Worm (Caenorhabditis elegans) whole organism, young adult: ENCODE data around the gene pkhm-2.

Experiments
- F39B2.1 ChIP-seq: fragments of 200-800 bp; sonication (Bioruptor generic); IDR thresholded peaks from 2 replicates; pipeline ENCODE4 v1.3.6; 2022; ENCODE audit warnings: missing genetic modification reagents, missing genetic modification characterization, missing compliant biosample characterization
- K11D2.4 ChIP-seq: fragments of 200-800 bp; sonication (Bioruptor generic); IDR thresholded peaks from 2 replicates; pipeline ENCODE4 v1.3.6; 2022; ENCODE audit warnings: missing genetic modification reagents, missing genetic modification characterization, missing compliant biosample characterization
- K12H6.12 ChIP-seq: fragments of 200-800 bp; sonication (Bioruptor generic); optimal IDR thresholded peaks from 2 replicates; lab custom pipeline; 2018; ENCODE audit warnings: mild to moderate bottlenecking, missing genetic modification characterization, missing compliant biosample characterization
- T07F8.4 ChIP-seq: sonication (generic microtip); optimal IDR thresholded peaks from 2 replicates; lab custom pipeline; 2016; ENCODE audit warnings: mild to moderate bottlenecking, missing genetic modification characterization, moderate library complexity, missing compliant biosample characterization
- ZK185.1 ChIP-seq: sonication (generic microtip); optimal IDR thresholded peaks from 2 replicates; lab custom pipeline; 2016; ENCODE audit warnings: mild to moderate bottlenecking, missing genetic modification characterization, missing compliant biosample characterization; ENCODE audit not compliant: poor library complexity, severe bottlenecking
- atf-7 ChIP-seq: sonication (generic microtip); optimal IDR thresholded peaks from 2 replicates; lab custom pipeline; 2017; ENCODE audit warnings: mild to moderate bottlenecking, missing genetic modification characterization, missing compliant biosample characterization
- cebp-2 ChIP-seq: fragments of 200-800 bp; sonication (Bioruptor generic); IDR thresholded peaks from 2 replicates; pipeline ENCODE4 v1.3.6; 2022; ENCODE audit warnings: missing genetic modification characterization, missing compliant biosample characterization
- ceh-100 ChIP-seq: fragments of 200-800 bp; sonication (Bioruptor generic); IDR thresholded peaks from 2 replicates; pipeline ENCODE4 v1.3.6; 2022; ENCODE audit warnings: missing genetic modification reagents, missing genetic modification characterization, missing compliant biosample characterization
- chd-7 ChIP-seq: sonication (generic microtip); optimal IDR thresholded peaks from 2 replicates; lab custom pipeline; 2016; ENCODE audit warnings: mild to moderate bottlenecking, missing genetic modification characterization, moderate library complexity, missing compliant biosample characterization
- die-1 ChIP-seq: sonication (generic microtip); optimal IDR thresholded peaks from 2 replicates; lab custom pipeline; 2016; ENCODE audit warnings: missing genotype, mild to moderate bottlenecking, missing genetic modification characterization, missing compliant biosample characterization
- dox-1 ChIP-seq: fragments of 200-800 bp; sonication (Bioruptor generic); IDR thresholded peaks from 2 replicates; pipeline ENCODE4 v1.3.6; 2022; ENCODE audit warnings: missing genetic modification reagents, missing genetic modification characterization, missing compliant biosample characterization
- dpl-1 ChIP-seq: fragments of 150-350 bp; optimal IDR thresholded peaks from 2 replicates; lab custom pipeline; 2014; ENCODE audit warnings: missing biosample characterization, missing genetic modification reagents, missing genetic modification characterization
- egl-18 ChIP-seq: fragments of 200-800 bp; sonication (Bioruptor generic); IDR thresholded peaks from 2 replicates; pipeline ENCODE4 v1.3.6; 2022; ENCODE audit warnings: missing genetic modification reagents, missing genetic modification characterization, missing compliant biosample characterization
- egrh-3 ChIP-seq: fragments of 200-800 bp; sonication (Bioruptor generic); IDR thresholded peaks from 2 replicates; pipeline ENCODE4 v1.3.6; 2022; ENCODE audit warnings: missing genetic modification reagents, missing genetic modification characterization, missing compliant biosample characterization
- hmg-1.2 ChIP-seq: fragments of 200-800 bp; sonication (Bioruptor generic); IDR thresholded peaks from 2 replicates; pipeline ENCODE4 v1.3.6; 2022; ENCODE audit warnings: missing genetic modification reagents, missing genetic modification characterization, missing compliant biosample characterization
- hmg-20 ChIP-seq: fragments of 200-800 bp; sonication (Bioruptor generic); IDR thresholded peaks from 2 replicates; pipeline ENCODE4 v1.3.6; 2022; ENCODE audit warnings: missing genetic modification reagents, missing genetic modification characterization, missing compliant biosample characterization
- lin-35 ChIP-seq, 3 experiments: fragments of 150-350 bp in 2 of 3; sonication (generic microtip) in 1 of 3; optimal IDR thresholded peaks; 2 replicates each; lab custom pipeline; 2014 to 2018; ENCODE audit warnings: missing biosample characterization in 3 of 3, missing genetic modification characterization in 3 of 3, missing genetic modification reagents in 3 of 3
- lin-40 ChIP-seq: sonication (generic microtip); optimal IDR thresholded peaks from 2 replicates; lab custom pipeline; 2016; ENCODE audit warnings: missing genetic modification characterization, mild to moderate bottlenecking, missing compliant biosample characterization, missing genotype, missing genetic modification reagents
- lin-54 ChIP-seq: fragments of 200-800 bp; sonication (Bioruptor generic); optimal IDR thresholded peaks from 2 replicates; lab custom pipeline; 2018; ENCODE audit warnings: mild to moderate bottlenecking, missing genetic modification characterization, missing compliant biosample characterization
- lir-1 ChIP-seq: fragments of 200-800 bp; sonication (Bioruptor generic); conservative IDR thresholded peaks from 2 replicates; pipeline ENCODE4 v1.3.6; 2022; ENCODE audit warnings: missing genetic modification reagents, missing genetic modification characterization, missing compliant biosample characterization
- lsl-1 ChIP-seq: fragments of 200-800 bp; sonication (Bioruptor generic); optimal IDR thresholded peaks from 2 replicates; lab custom pipeline; 2018; ENCODE audit warnings: mild to moderate bottlenecking, missing genetic modification characterization, moderate library complexity, missing compliant biosample characterization
- mcd-1 ChIP-seq: fragments of 200-800 bp; sonication (Bioruptor generic); IDR thresholded peaks from 2 replicates; pipeline ENCODE4 v1.3.6; 2022; ENCODE audit warnings: missing genetic modification reagents, missing genetic modification characterization, missing compliant biosample characterization
- mes-4 ChIP-seq: sonication (generic microtip); optimal IDR thresholded peaks from 2 replicates; lab custom pipeline; 2016; ENCODE audit warnings: missing genotype, missing genetic modification characterization, missing compliant biosample characterization
- nfya-1 ChIP-seq: sonication (generic microtip); optimal IDR thresholded peaks from 2 replicates; lab custom pipeline; 2017; ENCODE audit warnings: antibody characterized with exemption, missing compliant biosample characterization, missing genetic modification characterization, borderline replicate concordance; ENCODE audit not compliant: insufficient read depth
- nfya-2 ChIP-seq: fragments of 200-800 bp; sonication (Bioruptor generic); IDR thresholded peaks from 2 replicates; pipeline ENCODE4 v1.3.6; 2022; ENCODE audit warnings: missing genetic modification reagents, missing genetic modification characterization, missing compliant biosample characterization
- nfyb-1 ChIP-seq: fragments of 200-800 bp; sonication (Bioruptor generic); IDR thresholded peaks from 2 replicates; pipeline ENCODE4 v1.3.6; 2022; ENCODE audit warnings: missing genetic modification reagents, missing genetic modification characterization, missing compliant biosample characterization
- nhr-80 ChIP-seq: sonication (generic microtip); optimal IDR thresholded peaks from 2 replicates; lab custom pipeline; 2016; ENCODE audit warnings: missing genetic modification characterization, missing compliant biosample characterization
- pbrm-1 ChIP-seq: fragments of 200-800 bp; sonication (Bioruptor generic); IDR thresholded peaks from 2 replicates; pipeline ENCODE4 v1.3.6; 2022; ENCODE audit warnings: missing genetic modification reagents, missing genetic modification characterization, missing compliant biosample characterization
- rec-8 ChIP-seq, 2 experiments: sonication (generic microtip); optimal IDR thresholded peaks; 2 replicates each; lab custom pipeline; 2016; ENCODE audit warnings: mild to moderate bottlenecking in 2 of 2, missing genetic modification characterization in 2 of 2, missing genetic modification reagents in 2 of 2, missing genotype in 2 of 2, missing biosample characterization in 1 of 2, missing compliant biosample characterization in 1 of 2, moderate library complexity in 1 of 2
- snpc-1.3 ChIP-seq: sonication (generic microtip); optimal IDR thresholded peaks from 2 replicates; lab custom pipeline; 2017; ENCODE audit warnings: missing genetic modification characterization, mild to moderate bottlenecking, missing compliant biosample characterization, antibody characterized with exemption, moderate library complexity, missing genotype, missing genetic modification reagents; ENCODE audit not compliant: insufficient read depth
- snpc-3.4 ChIP-seq: sonication (generic microtip); optimal IDR thresholded peaks from 2 replicates; lab custom pipeline; 2017; ENCODE audit warnings: missing genetic modification characterization, mild to moderate bottlenecking, missing compliant biosample characterization, antibody characterized with exemption, moderate library complexity, missing genotype, missing genetic modification reagents
- snpc-4 ChIP-seq, 5 experiments: fragments of 150-350 bp in 1 of 5; sonication (generic microtip) in 4 of 5; optimal IDR thresholded peaks; 2 replicates each; lab custom pipeline; 2014 to 2018; ENCODE audit warnings: missing genetic modification characterization in 5 of 5, missing biosample characterization in 3 of 5, antibody characterized with exemption in 2 of 5, mild to moderate bottlenecking in 2 of 5, missing compliant biosample characterization in 2 of 5, missing genotype in 2 of 5, moderate library complexity in 2 of 5, missing genetic modification reagents in 1 of 5
- sptf-2 ChIP-seq: fragments of 200-800 bp; sonication (Bioruptor generic); optimal IDR thresholded peaks from 2 replicates; lab custom pipeline; 2018; ENCODE audit warnings: mild to moderate bottlenecking, missing genetic modification characterization, missing compliant biosample characterization
- tbp1 ChIP-seq: fragments of 200-800 bp; sonication (Bioruptor generic); optimal IDR thresholded peaks from 2 replicates; lab custom pipeline; 2018; ENCODE audit warnings: mild to moderate bottlenecking, missing genetic modification characterization, missing compliant biosample characterization
- tlf-1 ChIP-seq: fragments of 200-800 bp; sonication (Bioruptor generic); optimal IDR thresholded peaks from 2 replicates; lab custom pipeline; 2018; ENCODE audit warnings: mild to moderate bottlenecking, missing genetic modification characterization, missing compliant biosample characterization
- unc-130 ChIP-seq: sonication (generic microtip); optimal IDR thresholded peaks from 2 replicates; lab custom pipeline; 2016; ENCODE audit warnings: missing genetic modification reagents, missing genetic modification characterization, missing compliant biosample characterization
- zfh-2 ChIP-seq: fragments of 200-800 bp; sonication (Bioruptor generic); conservative IDR thresholded peaks from 2 replicates; pipeline ENCODE4 v1.3.6; 2022; ENCODE audit warnings: missing genetic modification reagents, missing genetic modification characterization, missing compliant biosample characterization
- ztf-25 ChIP-seq: fragments of 200-800 bp; sonication (Bioruptor generic); IDR thresholded peaks from 2 replicates; pipeline ENCODE4 v1.3.6; 2022; ENCODE audit warnings: missing genetic modification reagents, missing genetic modification characterization, missing compliant biosample characterization
- ztf-26 ChIP-seq: sonication (generic microtip); optimal IDR thresholded peaks from 2 replicates; lab custom pipeline; 2017; ENCODE audit warnings: missing genetic modification characterization, missing compliant biosample characterization

pkhm-2 gene

DNA sequence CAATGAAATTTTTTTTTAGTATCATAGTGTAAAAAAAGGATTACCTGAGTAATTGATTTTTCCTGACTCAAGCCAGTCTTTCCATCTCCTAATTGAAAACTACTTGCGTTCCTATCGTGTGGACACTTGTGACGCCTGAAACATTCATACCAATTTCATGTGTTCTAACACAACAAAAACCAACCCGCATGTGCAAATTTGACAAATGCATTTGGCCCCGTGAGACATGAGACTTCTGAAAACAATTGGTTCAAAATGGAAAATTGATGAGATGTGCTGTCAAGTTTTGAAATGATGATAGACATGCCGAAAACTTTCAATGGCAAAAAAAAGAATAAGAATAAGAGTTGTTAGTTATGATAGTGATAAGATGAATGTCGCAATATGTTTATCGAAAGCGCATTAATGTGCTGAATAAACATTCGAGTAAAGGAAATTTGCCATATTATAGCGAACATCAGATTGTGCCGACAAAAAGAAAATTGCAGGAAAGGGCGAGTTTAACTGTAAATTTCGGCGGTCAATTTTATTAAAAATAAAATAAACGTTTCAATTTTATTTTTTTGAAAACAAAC is 49.2 kb upstream of the pkhm-2 start, which contains the start of gene H03A11.2:
Gene H03A11.2 (minus strand): TSS at position 252 of the 575 bp plus-strand sequence.
- TF ChIP-seq nhr-80 (tag; lab: Kevin White, UChicago) = peak; percentile 64
- no peak for TF ChIP-seq lsl-1 (GFP tag; lab: Kevin White, UChicago)

DNA sequence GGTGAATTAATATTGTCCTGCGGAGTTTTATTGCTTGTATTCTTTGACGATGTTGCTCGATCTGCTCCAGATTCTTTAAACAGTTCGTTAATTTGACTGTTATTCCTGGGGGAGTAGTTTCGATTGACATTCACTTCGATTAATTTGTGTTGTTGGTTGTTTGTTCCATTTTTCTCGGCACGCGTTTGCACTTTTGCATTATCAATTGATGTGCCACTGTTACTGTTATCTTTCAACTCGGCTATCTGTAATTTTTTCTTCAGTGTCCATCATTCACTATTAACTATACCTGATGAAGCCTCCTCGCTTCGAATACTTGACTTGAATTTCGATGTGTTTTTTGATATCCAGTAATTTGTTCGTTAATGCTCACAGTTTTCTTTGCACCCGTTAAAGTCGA is 47.9 kb upstream of the pkhm-2 start:
- no peak for TF ChIP-seq zfh-2 (GFP tag; lab: Robert Waterston, UW)
- TF ChIP-seq nhr-80 (tag; lab: Kevin White, UChicago) = peak; percentile 68
- TF ChIP-seq, all 124 proteins: peak for 1

DNA sequence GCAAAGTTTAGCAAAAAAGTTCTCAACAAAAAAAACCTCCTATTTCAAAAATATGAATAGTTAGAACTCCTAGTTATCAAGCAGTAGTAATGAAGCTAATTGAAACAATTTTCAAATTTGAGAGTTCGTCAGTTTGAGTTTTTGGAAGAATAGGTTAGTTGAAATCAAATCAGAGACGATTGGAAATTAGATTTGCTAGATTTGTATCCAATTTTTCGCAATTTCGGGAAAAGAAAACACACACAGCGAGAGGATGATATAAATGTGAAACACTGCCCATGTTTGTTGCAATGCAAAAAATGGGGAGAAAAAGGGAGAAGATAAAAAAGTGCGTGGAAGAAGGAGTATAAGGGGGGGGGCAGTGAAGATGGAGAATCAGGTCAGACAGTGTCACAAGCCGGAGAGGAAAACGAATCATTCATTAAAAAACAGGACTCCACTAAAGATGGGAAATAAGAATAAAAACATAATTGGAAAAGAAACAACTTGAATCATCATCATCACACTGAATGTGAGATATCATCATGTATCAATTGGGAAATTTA is 44.0 kb upstream of the pkhm-2 start:
- TF ChIP-seq rec-8 (tag; optimal IDR thresholded peaks at IDR 0.05; lab: Kevin White, UChicago) (no peak), mes-4 (tag; lab: Kevin White, UChicago) (no peak), dox-1 (GFP tag; lab: Robert Waterston, UW) (no peak), F39B2.1 (GFP tag; lab: Robert Waterston, UW) (no peak), tlf-1 (GFP tag; lab: Kevin White, UChicago) (no peak), dpl-1 (no peak), T07F8.4 (no peak), K11D2.4 (no peak), lin-40 (tag; lab: Kevin White, UChicago) (no peak), hmg-20 (GFP tag; lab: Robert Waterston, UW) (no peak), K12H6.12 (tag; lab: Kevin White, UChicago) (no peak), lin-54 (GFP tag; lab: Kevin White, UChicago) (no peak), unc-130 (GFP tag; lab: Kevin White, UChicago) (no peak), egl-18 (GFP tag; lab: Robert Waterston, UW) (no peak), ztf-26 (tag; lab: Kevin White, UChicago) (no peak), sptf-2 (GFP tag; lab: Kevin White, UChicago) (no peak), hmg-1.2 (GFP tag; lab: Robert Waterston, UW) (no peak), ZK185.1 (tag; lab: Kevin White, UChicago) (no peak)

DNA sequence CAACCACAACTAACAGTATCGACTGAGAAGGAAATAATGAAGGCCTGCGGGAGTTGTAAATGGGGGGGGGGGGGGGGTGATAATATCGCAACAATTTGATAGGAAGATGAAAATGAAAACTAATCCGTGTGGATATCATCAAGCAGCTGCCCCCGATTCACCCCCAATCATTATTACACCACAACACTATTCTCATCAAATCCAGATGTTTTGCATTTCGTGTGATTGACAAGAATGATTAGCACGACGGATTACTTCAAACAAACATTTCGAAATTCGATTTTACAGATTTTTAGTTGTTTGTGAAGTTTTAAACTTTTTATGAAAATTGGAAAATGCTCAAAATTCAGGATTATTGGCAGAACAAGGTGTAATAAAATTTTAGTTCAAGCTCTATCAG is 42.9 kb upstream of the pkhm-2 start:
- no peak for TF ChIP-seq chd-7
- no peak for TF ChIP-seq nfya-2 (GFP tag; lab: Robert Waterston, UW)
- TF ChIP-seq mes-4 (tag; lab: Kevin White, UChicago) = no peak
- no peak for TF ChIP-seq lir-1 (GFP tag; lab: Robert Waterston, UW)
- no peak for TF ChIP-seq snpc-1.3 (tag; lab: Kevin White, UChicago)
- TF ChIP-seq cebp-2 = no peak
- TF ChIP-seq dox-1 (GFP tag; lab: Robert Waterston, UW) = no peak
- TF ChIP-seq die-1 (tag; lab: Kevin White, UChicago) = no peak
- TF ChIP-seq atf-7 (tag; lab: Kevin White, UChicago) = no peak
- no peak for TF ChIP-seq ceh-100 (GFP tag; lab: Robert Waterston, UW)
- TF ChIP-seq nfyb-1 (GFP tag; lab: Robert Waterston, UW) = no peak
- TF ChIP-seq mcd-1 = no peak

DNA sequence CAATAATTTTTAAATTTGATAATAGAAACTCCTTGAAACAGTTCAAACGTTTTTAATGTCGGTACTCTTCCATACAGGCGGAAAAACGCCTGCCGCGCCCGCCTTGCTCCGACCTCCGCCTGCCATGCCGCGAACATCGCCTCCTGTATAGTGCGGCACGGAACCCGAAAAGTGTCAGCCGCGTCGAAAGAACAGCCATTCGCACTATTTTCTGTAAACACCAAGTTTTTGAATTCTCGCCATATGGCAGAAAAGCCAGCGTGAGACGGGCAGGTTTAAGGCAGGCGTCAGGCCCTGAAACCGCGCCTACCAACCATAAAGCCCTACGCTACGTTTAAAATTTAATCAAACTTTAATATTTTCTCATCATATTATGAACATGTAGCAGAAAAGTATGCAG is 41.5 kb upstream of the pkhm-2 start:
- no peak for TF ChIP-seq nfya-1 (tag; lab: Kevin White, UChicago)
- TF ChIP-seq zfh-2 (GFP tag; lab: Robert Waterston, UW) = peak; percentile 63
- TF ChIP-seq snpc-4 (GFP tag; optimal IDR thresholded peaks at IDR 0.05; lab: Kevin White, UChicago) = no peak
- TF ChIP-seq snpc-4 (tag; optimal IDR thresholded peaks at IDR 0.05; lab: Kevin White, UChicago) = peak in 3 of 4 experiments; percentile 54 to 83 (median 74)
- TF ChIP-seq ztf-25 (GFP tag; lab: Robert Waterston, UW) = no peak
- no peak for TF ChIP-seq egrh-3 (GFP tag; lab: Robert Waterston, UW)
- TF ChIP-seq pbrm-1 (GFP tag; lab: Robert Waterston, UW) = 0 out of 2 replicates have a peak, but pooled peaks have one; percentile 37
- TF ChIP-seq rec-8 (tag; optimal IDR thresholded peaks at IDR 0.05; lab: Kevin White, UChicago) = no peak
- no peak for TF ChIP-seq lin-35 (GFP tag; optimal IDR thresholded peaks at IDR 0.05; lab: Kevin White, UChicago)
- TF ChIP-seq tbp1 (GFP tag; lab: Kevin White, UChicago) = no peak
- TF ChIP-seq mes-4 (tag; lab: Kevin White, UChicago) = no peak
- no peak for TF ChIP-seq snpc-3.4 (tag; lab: Kevin White, UChicago)
